Fruit fly (Drosophila melanogaster): ENCODE results near the gene lsn.

Gene lsn

dm6 chr3R:21870158-21870971, 5.4 kb downstream of the lsn start, which contains the start of gene CG31431 (continued):
- TF ChIP-seq slp2 (GFP tag; optimal IDR thresholded peaks at IDR 0.05): peak; percentile 95
- peak; percentile 96 for TF ChIP-seq ase (GFP tag; IDR thresholded peaks at IDR 0.05)
- peak; percentile 95 for TF ChIP-seq Awh (GFP tag; IDR thresholded peaks at IDR 0.05)
- peak; percentile 16 for TF ChIP-seq BEAF-32 (GFP tag; optimal IDR thresholded peaks at IDR 0.05)
- TF ChIP-seq crp (GFP tag; optimal IDR thresholded peaks at IDR 0.05): peak in 1 of 2 experiments; percentile 64
- peak; percentile 90 for TF ChIP-seq ewg (GFP tag; optimal IDR thresholded peaks at IDR 0.05)
- TF ChIP-seq bsh (GFP tag; optimal IDR thresholded peaks at IDR 0.05): peak; percentile 57 to 97
- TF ChIP-seq eyg (GFP tag; optimal IDR thresholded peaks at IDR 0.05): peak; percentile 97
- TF ChIP-seq Oli (tag; optimal IDR thresholded peaks at IDR 0.05): peak; percentile 96
- TF ChIP-seq Dref (GFP tag; IDR thresholded peaks at IDR 0.05): peak; percentile 43; the same call in 1 of the 2 replicates
- TF ChIP-seq CG4404 (GFP tag; IDR thresholded peaks at IDR 0.05): peak; percentile 96
- TF ChIP-seq h (optimal IDR thresholded peaks at IDR 0.05): no peak
- TF ChIP-seq Rx (GFP tag; IDR thresholded peaks at IDR 0.05): peak; percentile 96
- peak; percentile 97 for TF ChIP-seq Dek (tag; optimal IDR thresholded peaks at IDR 0.05)
- TF ChIP-seq tll (GFP tag; optimal IDR thresholded peaks at IDR 0.05): peak in 1 of 2 experiments; percentile 72
- peak; percentile 88 for TF ChIP-seq Deaf1 (tag; optimal IDR thresholded peaks at IDR 0.05)
- TF ChIP-seq Mad (GFP tag; optimal IDR thresholded peaks at IDR 0.05): peak; percentile 94
- peak; percentile 92 for TF ChIP-seq CG6765 (GFP tag; optimal IDR thresholded peaks at IDR 0.05)
- peak; percentile 94 for TF ChIP-seq seq (GFP tag; IDR thresholded peaks at IDR 0.05)
- TF ChIP-seq bbx (GFP tag; IDR thresholded peaks at IDR 0.05; ENCODE audit: partially characterized antibody): no peak
- TF ChIP-seq CG11695 (GFP tag; IDR thresholded peaks at IDR 0.05): peak; percentile 98
- TF ChIP-seq Ada2b (GFP tag; IDR thresholded peaks at IDR 0.05): peak; percentile 98
- no peak for TF ChIP-seq amos (GFP tag; IDR thresholded peaks at IDR 0.05; ENCODE audit: partially characterized antibody)
- peak; percentile 98 for TF ChIP-seq HHEX (GFP tag; optimal IDR thresholded peaks at IDR 0.05)
- peak; percentile 96 for TF ChIP-seq Camta (GFP tag; optimal IDR thresholded peaks at IDR 0.05)
- peak; percentile 98 for TF ChIP-seq unpg (GFP tag; optimal IDR thresholded peaks at IDR 0.05)
- TF ChIP-seq pzg (GFP tag; optimal IDR thresholded peaks at IDR 0.05): peak; percentile 38
- peak; percentile 92 for TF ChIP-seq salm (tag; optimal IDR thresholded peaks at IDR 0.05)

- no peak for TF ChIP-seq ken (GFP tag; IDR thresholded peaks at IDR 0.05)
- no peak for TF ChIP-seq CG10366 (GFP tag; IDR thresholded peaks at IDR 0.05)
- TF ChIP-seq CG17385 (GFP tag; optimal IDR thresholded peaks at IDR 0.05): peak; percentile 9
- TF ChIP-seq CG10543 (GFP tag; optimal IDR thresholded peaks at IDR 0.05): peak; percentile 40
- no peak for TF ChIP-seq CoRest (tag; optimal IDR thresholded peaks at IDR 0.05)
- no peak for TF ChIP-seq HLH54F (GFP tag; optimal IDR thresholded peaks at IDR 0.05)
- no peak for TF ChIP-seq CG8290 (GFP tag; optimal IDR thresholded peaks at IDR 0.05)
- TF ChIP-seq CG8290 (tag; optimal IDR thresholded peaks at IDR 0.05): peak in 1 of 2 experiments; percentile 7
- no peak for TF ChIP-seq Spps (tag; optimal IDR thresholded peaks at IDR 0.05)
- no peak for TF ChIP-seq HLHmδ (GFP tag; optimal IDR thresholded peaks at IDR 0.05)
- TF ChIP-seq pum (GFP tag; optimal IDR thresholded peaks at IDR 0.05): no peak
- no peak for TF ChIP-seq CG13424 (tag; optimal IDR thresholded peaks at IDR 0.05)
- TF ChIP-seq Scr (GFP tag; IDR thresholded peaks at IDR 0.05; ENCODE audit: partially characterized antibody): no peak
- peak; percentile 92 for TF ChIP-seq Ets65A (GFP tag)
- no peak for TF ChIP-seq D19A (tag; optimal IDR thresholded peaks at IDR 0.05)
- TF ChIP-seq CG43689 (GFP tag; IDR thresholded peaks at IDR 0.05): no peak
- TF ChIP-seq nom (GFP tag; optimal IDR thresholded peaks at IDR 0.05): no peak
- TF ChIP-seq HmgD (GFP tag; optimal IDR thresholded peaks at IDR 0.05): no peak
- no peak for TF ChIP-seq CG34224 (GFP tag; IDR thresholded peaks at IDR 0.05; ENCODE audit: partially characterized antibody)
- no peak for TF ChIP-seq kay (GFP tag; optimal IDR thresholded peaks at IDR 0.05)
- TF ChIP-seq Usf (GFP tag; optimal IDR thresholded peaks at IDR 0.05): no peak
Observed at dm6 chr3R:21871348-21871940, 6.5 kb downstream of the lsn start.
